Worm (Caenorhabditis elegans) whole organism, L4/young adult: ENCODE results near the gene C49A9.9.

ENCODE experiments used
- W03F9.2 ChIP-seq: fragments of 150-350 bp; optimal IDR thresholded peaks from 2 replicates; lab custom pipeline; 2014; ENCODE audit warnings: missing biosample characterization, missing genetic modification characterization
- dao-5 ChIP-seq: sonication (generic microtip); optimal IDR thresholded peaks from 2 replicates; lab custom pipeline; 2016; ENCODE audit warnings: missing genotype, missing genetic modification characterization, moderate library complexity, missing compliant biosample characterization
- him-1 ChIP-seq: sonication (generic microtip); optimal IDR thresholded peaks from 2 replicates; lab custom pipeline; 2016; ENCODE audit warnings: missing genotype, missing genetic modification reagents, missing genetic modification characterization, missing compliant biosample characterization

DNA sequence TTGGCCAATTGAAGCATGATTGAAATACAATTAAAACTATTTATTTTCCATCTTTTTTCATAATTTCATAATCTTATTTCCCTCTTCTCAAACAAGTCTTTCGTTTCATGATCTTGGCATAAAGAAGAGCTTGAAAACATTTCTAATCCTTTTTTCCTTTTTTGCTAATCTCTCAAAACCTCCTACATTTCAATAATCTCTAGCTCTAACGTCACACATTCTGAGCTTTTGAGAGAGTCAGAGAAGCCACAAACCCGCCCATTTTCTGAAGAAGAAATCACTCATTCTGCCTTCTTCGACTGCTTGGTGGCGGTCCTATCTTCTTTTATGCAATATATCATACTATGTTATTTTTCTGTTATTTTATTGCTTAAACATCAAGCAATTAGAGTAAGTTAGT lies 32.4 kb downstream of the C49A9.9 start, which contains the start of gene F58F9.1:
- TF ChIP-seq him-1 (tag; lab: Kevin White, UChicago) (no peak), W03F9.2 (tag; lab: Kevin White, UChicago) (no peak), dao-5 (tag; lab: Kevin White, UChicago) (no peak)
